Worm (Caenorhabditis elegans) whole organism, mixed stage, embryonic: ENCODE results near the gene K07C11.10.

Experiments used
- blmp-1 ChIP-seq: fragments of 150-350 bp; optimal IDR thresholded peaks from 2 replicates; lab custom pipeline; 2014; ENCODE audit warnings: missing biosample characterization, missing genetic modification characterization
- ceh-39 ChIP-seq: fragments of 150-350 bp; optimal IDR thresholded peaks from 2 replicates; lab custom pipeline; 2014; ENCODE audit warnings: missing biosample characterization, missing genetic modification characterization
- ceh-83 ChIP-seq: fragments of 200-800 bp; sonication (Bioruptor generic); optimal IDR thresholded peaks from 2 replicates; lab custom pipeline; 2018; ENCODE audit warnings: mild to moderate bottlenecking, missing genetic modification characterization, missing compliant biosample characterization
- ces-1 ChIP-seq: fragments of 150-350 bp; optimal IDR thresholded peaks from 2 replicates; lab custom pipeline; 2014; ENCODE audit warnings: missing biosample characterization, missing genetic modification reagents, missing genetic modification characterization
- cnd-1 ChIP-seq: fragments of 200-800 bp; sonication (Bioruptor generic); optimal IDR thresholded peaks from 2 replicates; lab custom pipeline; 2018; ENCODE audit warnings: mild to moderate bottlenecking, missing genetic modification characterization, missing compliant biosample characterization
- drap-1 ChIP-seq: fragments of 200-800 bp; sonication (Bioruptor generic); optimal IDR thresholded peaks from 3 replicates; lab custom pipeline; 2018; ENCODE audit warnings: mild to moderate bottlenecking, missing genetic modification characterization, missing compliant biosample characterization
- elt-1 ChIP-seq: sonication (generic microtip); optimal IDR thresholded peaks from 2 replicates; lab custom pipeline; 2017; ENCODE audit warnings: missing genetic modification characterization, mild to moderate bottlenecking, missing compliant biosample characterization, antibody characterized with exemption, moderate library complexity, borderline replicate concordance; ENCODE audit not compliant: insufficient read depth
- elt-3 ChIP-seq: fragments of 150-350 bp; optimal IDR thresholded peaks from 2 replicates; lab custom pipeline; 2014; ENCODE audit warnings: missing biosample characterization, missing genetic modification characterization
- flh-1 ChIP-seq: fragments of 200-800 bp; sonication (Bioruptor generic); optimal IDR thresholded peaks from 2 replicates; lab custom pipeline; 2018; ENCODE audit warnings: mild to moderate bottlenecking, missing genetic modification characterization, moderate library complexity, missing compliant biosample characterization
- ham-2 ChIP-seq: fragments of 200-800 bp; sonication (Bioruptor generic); optimal IDR thresholded peaks from 2 replicates; lab custom pipeline; 2018; ENCODE audit warnings: mild to moderate bottlenecking, missing genetic modification characterization, missing compliant biosample characterization
- hlh-1 ChIP-seq: fragments of 150-350 bp; optimal IDR thresholded peaks from 2 replicates; lab custom pipeline; 2014; ENCODE audit warnings: missing biosample characterization, missing genetic modification reagents, missing genetic modification characterization
- lin-13 ChIP-seq: fragments of 150-350 bp; optimal IDR thresholded peaks from 2 replicates; lab custom pipeline; 2014; ENCODE audit warnings: missing biosample characterization, missing genetic modification characterization
- lin-32 ChIP-seq: fragments of 200-800 bp; sonication (Bioruptor generic); optimal IDR thresholded peaks from 2 replicates; lab custom pipeline; 2018; ENCODE audit warnings: mild to moderate bottlenecking, missing genetic modification characterization, missing compliant biosample characterization
- lsy-2 ChIP-seq: fragments of 150-350 bp; optimal IDR thresholded peaks from 2 replicates; lab custom pipeline; 2014; ENCODE audit warnings: missing biosample characterization, missing genetic modification characterization
- mab-5 ChIP-seq: fragments of 150-350 bp; optimal IDR thresholded peaks from 2 replicates; lab custom pipeline; 2014; ENCODE audit warnings: missing biosample characterization, missing genetic modification characterization
- mls-2 ChIP-seq: sonication (generic microtip); optimal IDR thresholded peaks from 2 replicates; lab custom pipeline; 2016; ENCODE audit warnings: mild to moderate bottlenecking, missing genetic modification characterization, moderate library complexity, missing compliant biosample characterization
- nhr-12 ChIP-seq: fragments of 150-350 bp; optimal IDR thresholded peaks from 2 replicates; lab custom pipeline; 2014; ENCODE audit warnings: missing biosample characterization, missing genetic modification characterization
- nhr-237 ChIP-seq: fragments of 150-350 bp; optimal IDR thresholded peaks from 2 replicates; lab custom pipeline; 2014; ENCODE audit warnings: missing biosample characterization, missing genetic modification characterization
- nhr-28 ChIP-seq: fragments of 150-350 bp; optimal IDR thresholded peaks from 2 replicates; lab custom pipeline; 2014; ENCODE audit warnings: missing biosample characterization, missing genetic modification characterization
- nhr-76 ChIP-seq: sonication (generic microtip); optimal IDR thresholded peaks from 2 replicates; lab custom pipeline; 2017; ENCODE audit warnings: missing biosample characterization, missing genetic modification characterization
- sem-2 ChIP-seq: fragments of 200-800 bp; sonication (Bioruptor generic); optimal IDR thresholded peaks from 2 replicates; lab custom pipeline; 2018; ENCODE audit warnings: mild to moderate bottlenecking, missing genetic modification characterization, missing compliant biosample characterization
- snpc-4 ChIP-seq: fragments of 150-350 bp; optimal IDR thresholded peaks from 2 replicates; lab custom pipeline; 2014; ENCODE audit warnings: missing biosample characterization, missing genetic modification characterization
- sptf-1 ChIP-seq: sonication (generic microtip); optimal IDR thresholded peaks from 2 replicates; lab custom pipeline; 2017; ENCODE audit warnings: mild to moderate bottlenecking, missing genetic modification characterization, moderate library complexity, missing compliant biosample characterization
- tbx-8 ChIP-seq: fragments of 200-800 bp; sonication (Bioruptor generic); optimal IDR thresholded peaks from 2 replicates; lab custom pipeline; 2018; ENCODE audit warnings: mild to moderate bottlenecking, missing genetic modification characterization, moderate library complexity, missing compliant biosample characterization
- unc-120 ChIP-seq: sonication (generic microtip); optimal IDR thresholded peaks from 2 replicates; lab custom pipeline; 2017; ENCODE audit warnings: missing genetic modification characterization, missing compliant biosample characterization; ENCODE audit not compliant: poor library complexity, severe bottlenecking
- unc-39 ChIP-seq: fragments of 150-350 bp; optimal IDR thresholded peaks from 2 replicates; lab custom pipeline; 2014; ENCODE audit warnings: missing biosample characterization, missing genetic modification characterization
- unc-62 ChIP-seq: fragments of 150-350 bp; optimal IDR thresholded peaks from 2 replicates; lab custom pipeline; 2014; ENCODE audit warnings: missing biosample characterization, missing genetic modification reagents, missing genetic modification characterization
- zip-8 ChIP-seq: fragments of 150-350 bp; optimal IDR thresholded peaks from 2 replicates; lab custom pipeline; 2014; ENCODE audit warnings: missing biosample characterization, missing genetic modification characterization
- ztf-11 ChIP-seq: fragments of 150-350 bp; optimal IDR thresholded peaks from 2 replicates; lab custom pipeline; 2014; ENCODE audit warnings: missing biosample characterization, missing genetic modification characterization

Gene K07C11.10

DNA sequence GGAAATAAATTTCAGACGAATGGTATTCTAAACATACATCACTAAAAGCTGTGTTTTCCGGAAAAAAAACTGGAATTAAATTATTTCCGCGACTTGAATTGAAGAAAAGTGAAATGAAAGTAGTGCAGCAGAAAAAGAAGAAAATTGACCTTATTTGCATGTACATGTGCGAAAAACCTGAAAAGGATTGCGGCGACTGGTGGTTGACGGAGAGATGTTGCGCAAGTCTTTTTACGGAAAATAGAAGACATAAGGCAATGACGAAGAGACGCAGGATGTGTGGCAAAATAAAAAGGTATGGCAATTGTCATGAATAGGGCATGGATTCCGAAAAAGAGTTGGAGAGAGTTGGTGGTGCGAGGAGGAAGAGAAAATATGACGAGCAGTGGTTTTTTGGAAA lies 28.3 kb upstream of the K07C11.10 start:
- peak; percentile 50 for TF ChIP-seq blmp-1 (tag; lab: Kevin White, UChicago)
- no peak for TF ChIP-seq unc-120 (tag; lab: Kevin White, UChicago)
- no peak for TF ChIP-seq lsy-2 (tag; lab: Kevin White, UChicago)
- TF ChIP-seq zip-8 (tag; lab: Kevin White, UChicago), result peak; percentile 74
- TF ChIP-seq sptf-1 (tag; lab: Kevin White, UChicago), result no peak

DNA sequence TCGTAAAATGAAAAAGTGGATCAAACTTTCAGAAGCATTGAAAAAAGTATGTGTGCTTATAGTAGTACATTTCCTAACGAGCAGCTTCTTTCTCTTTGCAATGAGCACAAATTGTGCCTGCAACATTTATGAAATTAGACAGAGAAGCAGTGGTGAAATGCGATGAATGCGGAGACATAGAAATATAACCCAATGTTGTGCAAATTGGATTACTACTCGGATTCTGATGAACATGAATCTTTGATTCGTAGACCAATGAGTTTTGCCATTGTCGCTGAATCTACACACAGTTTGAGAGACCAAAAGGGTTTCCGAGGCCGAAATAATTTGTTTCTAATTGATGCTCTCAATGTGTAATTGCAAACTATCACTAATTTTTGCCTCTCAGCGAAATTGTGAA lies 27.2 kb upstream of the K07C11.10 start:
- TF ChIP-seq ces-1 (GFP tag; lab: Kevin White, UChicago) (peak; percentile 99), ztf-11 (no peak)

DNA sequence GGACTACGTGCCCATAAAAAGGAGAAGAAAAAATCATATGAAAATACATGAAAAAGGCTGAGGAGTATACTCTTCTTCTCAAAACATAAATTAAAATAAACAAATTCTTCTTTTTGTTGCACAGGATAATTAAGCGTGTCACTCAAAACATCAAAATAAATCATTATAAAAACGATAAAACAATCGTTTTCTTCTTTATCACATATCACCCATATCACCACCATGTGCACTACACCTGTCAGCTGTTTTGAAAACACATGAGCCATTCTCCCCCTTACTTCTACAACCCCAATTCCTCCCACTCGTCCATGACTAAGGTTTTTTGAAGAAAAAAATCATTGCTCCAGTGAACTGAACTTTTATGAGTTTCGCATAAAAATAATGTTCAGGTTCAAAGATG lies 25.8 kb upstream of the K07C11.10 start:
- TF ChIP-seq unc-62 (GFP tag; lab: Kevin White, UChicago), result peak; percentile 84
- TF ChIP-seq tbx-8 (GFP tag; lab: Kevin White, UChicago), result no peak
- no peak for TF ChIP-seq lin-32 (GFP tag; lab: Kevin White, UChicago)
- TF ChIP-seq flh-1, result no peak
- peak; percentile 15 for TF ChIP-seq hlh-1
- peak; percentile 53 for TF ChIP-seq mab-5 (tag; lab: Kevin White, UChicago)

ce11 chrV:8251075-8251474 lies 24.4 kb upstream of the K07C11.10 start:
- TF ChIP-seq snpc-4 (no peak), ces-1 (GFP tag; lab: Kevin White, UChicago) (no peak), mab-5 (tag; lab: Kevin White, UChicago) (no peak), lin-32 (GFP tag; lab: Kevin White, UChicago) (no peak), sem-2 (GFP tag; lab: Kevin White, UChicago) (no peak), lin-13 (tag; lab: Kevin White, UChicago) (no peak), elt-1 (tag; lab: Kevin White, UChicago) (no peak), zip-8 (tag; lab: Kevin White, UChicago) (no peak), flh-1 (no peak), nhr-12 (tag; lab: Kevin White, UChicago) (no peak), ham-2 (GFP tag; lab: Kevin White, UChicago) (no peak), nhr-28 (tag; lab: Kevin White, UChicago) (no peak), ceh-83 (GFP tag; lab: Kevin White, UChicago) (no peak), hlh-1 (no peak), elt-3 (tag; lab: Kevin White, UChicago) (no peak), drap-1 (GFP tag; lab: Kevin White, UChicago) (no peak), nhr-76 (tag; lab: Kevin White, UChicago) (no peak), sptf-1 (tag; lab: Kevin White, UChicago) (no peak), cnd-1 (tag; lab: Kevin White, UChicago) (no peak), unc-39 (no peak)

- no peak for TF ChIP-seq sem-2 (GFP tag; lab: Kevin White, UChicago)
- no peak for TF ChIP-seq unc-62 (GFP tag; lab: Kevin White, UChicago)
- no peak for TF ChIP-seq unc-120 (tag; lab: Kevin White, UChicago)
- TF ChIP-seq ceh-39 (tag; lab: Kevin White, UChicago), result no peak
- no peak for TF ChIP-seq mls-2 (tag; lab: Kevin White, UChicago)
These were observed 23.5 kb upstream of the K07C11.10 start, which contains the start of gene C16D9.6 for ce11 chrV:8250208-8250607. Gene C16D9.6, minus strand, starts transcription at chrV:8250308.

ce11 chrV:8247311-8248105 lies 20.8 kb upstream of the K07C11.10 start:
- TF ChIP-seq nhr-237 (tag; lab: Kevin White, UChicago), result no peak
- TF ChIP-seq ceh-83 (GFP tag; lab: Kevin White, UChicago), result peak; percentile 71
- peak; percentile 43 for TF ChIP-seq hlh-1
